Worm (Caenorhabditis elegans) whole organism, young adult: ENCODE results near the gene ubq-2.

Experiments used
- B0035.1 ChIP-seq: sonication (generic microtip); optimal IDR thresholded peaks from 2 replicates; lab custom pipeline; 2016; ENCODE audit warnings: missing genetic modification characterization, mild to moderate bottlenecking, missing compliant biosample characterization, missing genotype, missing genetic modification reagents
- B0336.3 ChIP-seq: fragments of 200-800 bp; sonication (Bioruptor generic); IDR thresholded peaks from 2 replicates; pipeline ENCODE4 v1.3.6; 2022; ENCODE audit warnings: missing genetic modification characterization, missing compliant biosample characterization
- F33H1.4 ChIP-seq: fragments of 200-800 bp; sonication (Bioruptor generic); IDR thresholded peaks from 2 replicates; pipeline ENCODE4 v1.3.6; 2022; ENCODE audit warnings: missing genetic modification reagents, missing genetic modification characterization, missing compliant biosample characterization
- F37B4.10 ChIP-seq: fragments of 200-800 bp; sonication (Bioruptor generic); IDR thresholded peaks from 2 replicates; pipeline ENCODE4 v1.3.6; 2022; ENCODE audit warnings: missing genetic modification characterization, missing compliant biosample characterization
- F57A8.1 ChIP-seq: fragments of 200-800 bp; sonication (Bioruptor generic); optimal IDR thresholded peaks from 2 replicates; lab custom pipeline; 2018; ENCODE audit warnings: mild to moderate bottlenecking, missing genetic modification characterization, moderate library complexity, missing compliant biosample characterization
- F57C9.4 ChIP-seq: sonication (generic microtip); optimal IDR thresholded peaks from 2 replicates; lab custom pipeline; 2017; ENCODE audit warnings: mild to moderate bottlenecking, missing genetic modification characterization, missing compliant biosample characterization
- attf-5 ChIP-seq: fragments of 200-800 bp; sonication (Bioruptor generic); optimal IDR thresholded peaks from 2 replicates; lab custom pipeline; 2018; ENCODE audit warnings: mild to moderate bottlenecking, missing genetic modification characterization, missing compliant biosample characterization
- ceh-27 ChIP-seq: fragments of 200-800 bp; sonication (Bioruptor generic); optimal IDR thresholded peaks from 2 replicates; lab custom pipeline; 2018; ENCODE audit warnings: mild to moderate bottlenecking, missing genetic modification characterization, moderate library complexity, missing compliant biosample characterization
- ceh-40 ChIP-seq: fragments of 200-800 bp; sonication (Bioruptor generic); IDR thresholded peaks from 2 replicates; pipeline ENCODE4 v1.3.6; 2022; ENCODE audit warnings: missing genetic modification characterization, missing compliant biosample characterization
- chd-7 ChIP-seq: sonication (generic microtip); optimal IDR thresholded peaks from 2 replicates; lab custom pipeline; 2016; ENCODE audit warnings: mild to moderate bottlenecking, missing genetic modification characterization, moderate library complexity, missing compliant biosample characterization
- dox-1 ChIP-seq: fragments of 200-800 bp; sonication (Bioruptor generic); IDR thresholded peaks from 2 replicates; pipeline ENCODE4 v1.3.6; 2022; ENCODE audit warnings: missing genetic modification reagents, missing genetic modification characterization, missing compliant biosample characterization
- dpff-1 ChIP-seq: sonication (generic microtip); optimal IDR thresholded peaks from 2 replicates; lab custom pipeline; 2017; ENCODE audit warnings: mild to moderate bottlenecking, missing genetic modification characterization, missing compliant biosample characterization
- egrh-3 ChIP-seq: fragments of 200-800 bp; sonication (Bioruptor generic); IDR thresholded peaks from 2 replicates; pipeline ENCODE4 v1.3.6; 2022; ENCODE audit warnings: missing genetic modification reagents, missing genetic modification characterization, missing compliant biosample characterization
- hmg-1.2 ChIP-seq: fragments of 200-800 bp; sonication (Bioruptor generic); IDR thresholded peaks from 2 replicates; pipeline ENCODE4 v1.3.6; 2022; ENCODE audit warnings: missing genetic modification reagents, missing genetic modification characterization, missing compliant biosample characterization
- hrde-1 ChIP-seq: sonication (generic microtip); optimal IDR thresholded peaks from 2 replicates; lab custom pipeline; 2016; ENCODE audit warnings: missing genetic modification characterization, mild to moderate bottlenecking, missing compliant biosample characterization, moderate library complexity, missing genotype, missing genetic modification reagents, borderline replicate concordance
- let-526 ChIP-seq: fragments of 200-800 bp; sonication (Bioruptor generic); IDR thresholded peaks from 2 replicates; pipeline ENCODE4 v1.3.6; 2022; ENCODE audit warnings: missing genetic modification reagents, missing genetic modification characterization, missing compliant biosample characterization
- lin-26 ChIP-seq: fragments of 200-800 bp; sonication (Bioruptor generic); IDR thresholded peaks from 2 replicates; pipeline ENCODE4 v1.3.6; 2022; ENCODE audit warnings: missing genetic modification reagents, missing genetic modification characterization, missing compliant biosample characterization
- nfya-2 ChIP-seq: fragments of 200-800 bp; sonication (Bioruptor generic); IDR thresholded peaks from 2 replicates; pipeline ENCODE4 v1.3.6; 2022; ENCODE audit warnings: missing genetic modification reagents, missing genetic modification characterization, missing compliant biosample characterization
- nhr-27 ChIP-seq: fragments of 200-800 bp; sonication (Bioruptor generic); optimal IDR thresholded peaks from 2 replicates; lab custom pipeline; 2018; ENCODE audit warnings: mild to moderate bottlenecking, missing genetic modification characterization, moderate library complexity, missing compliant biosample characterization
- pha-4 ChIP-seq: fragments of 150-350 bp; sonication (generic microtip); optimal IDR thresholded peaks from 2 replicates; lab custom pipeline; 2014; ENCODE audit warnings: missing biosample characterization, missing genetic modification reagents, missing genetic modification characterization
- rpc-1 ChIP-seq, 2 experiments: fragments of 150-350 bp in 1 of 2; sonication (generic microtip) in 1 of 2; optimal IDR thresholded peaks; 2 replicates each; lab custom pipeline; 2014 to 2018; ENCODE audit warnings: missing biosample characterization in 1 of 2, missing genetic modification characterization in 1 of 2, missing genetic modification reagents in 1 of 2, missing genotype in 1 of 2
- sptf-2 ChIP-seq: fragments of 200-800 bp; sonication (Bioruptor generic); optimal IDR thresholded peaks from 2 replicates; lab custom pipeline; 2018; ENCODE audit warnings: mild to moderate bottlenecking, missing genetic modification characterization, missing compliant biosample characterization
- tbx-9 ChIP-seq: sonication (generic microtip); optimal IDR thresholded peaks from 2 replicates; lab custom pipeline; 2016; ENCODE audit warnings: borderline replicate concordance, missing genetic modification characterization, inconsistent platforms, missing compliant biosample characterization
- unc-62 ChIP-seq: fragments of 150-350 bp; optimal IDR thresholded peaks from 2 replicates; lab custom pipeline; 2014; ENCODE audit warnings: missing biosample characterization, missing genetic modification reagents, missing genetic modification characterization
- zfh-2 ChIP-seq: fragments of 200-800 bp; sonication (Bioruptor generic); conservative IDR thresholded peaks from 2 replicates; pipeline ENCODE4 v1.3.6; 2022; ENCODE audit warnings: missing genetic modification reagents, missing genetic modification characterization, missing compliant biosample characterization

ubq-2 gene

ce11 chrIII:13005161-13005560 is 26.8 kb upstream of the ubq-2 start, which contains the start of gene snf-7:
TSS of gene snf-7 (plus strand) at chrIII:13005461.
- no peak for TF ChIP-seq ceh-40 (GFP tag; lab: Robert Waterston, UW)

- TF ChIP-seq tbx-9, result no peak
- no peak for TF ChIP-seq rpc-1 (optimal IDR thresholded peaks at IDR 0.05; lab: Kevin White, UChicago)
- TF ChIP-seq rpc-1 (tag; optimal IDR thresholded peaks at IDR 0.05; lab: Kevin White, UChicago), result no peak
- no peak for TF ChIP-seq F57A8.1 (GFP tag; lab: Kevin White, UChicago)
- no peak for TF ChIP-seq F57C9.4 (tag; lab: Kevin White, UChicago)
- 0 out of 2 replicates have a peak, but pooled peaks have one; percentile 26 for TF ChIP-seq lin-26
Measured at ce11 chrIII:13004316-13004715, 26.0 kb upstream of the ubq-2 start.

- TF ChIP-seq nhr-27 (tag; lab: Kevin White, UChicago) (no peak), ceh-27 (peak; percentile 46), dox-1 (GFP tag; lab: Robert Waterston, UW) (peak; percentile 17; the same call in 1 of the 2 replicates), hmg-1.2 (GFP tag; lab: Robert Waterston, UW) (peak; percentile 89), let-526 (GFP tag; lab: Robert Waterston, UW) (peak; percentile 53; the same call in 1 of the 2 replicates), attf-5 (peak; percentile 17), egrh-3 (no peak)
- TF ChIP-seq, all 124 proteins: peak for 5
Measured at ce11 chrIII:13002098-13002497, 23.8 kb upstream of the ubq-2 start, which contains the start of gene ZK1010.10. TSS of gene ZK1010.10 (plus strand) at chrIII:13002383.

ce11 chrIII:13000457-13000856 is 22.1 kb upstream of the ubq-2 start, which contains the start of gene ZK1010.8:
TSS of gene ZK1010.8 (minus strand) at chrIII:13000670.
- no peak for TF ChIP-seq B0035.1 (tag; lab: Kevin White, UChicago)
- no peak for TF ChIP-seq lin-26
- TF ChIP-seq, all 124 proteins: peak for 0

- 0 out of 2 replicates have a peak, but pooled peaks have one; percentile 62 for TF ChIP-seq F37B4.10 (GFP tag; lab: Robert Waterston, UW)
- TF ChIP-seq sptf-2, result no peak
- TF ChIP-seq zfh-2 (GFP tag; lab: Robert Waterston, UW), result peak; percentile 59
Measured at ce11 chrIII:12998252-12998651, 19.9 kb upstream of the ubq-2 start.

ce11 chrIII:12993607-12994006 is 15.3 kb upstream of the ubq-2 start, which contains the start of gene col-97:
TSS of gene col-97 (minus strand) at chrIII:12993707.
- TF ChIP-seq B0336.3 (GFP tag; lab: Robert Waterston, UW) (no peak), chd-7 (tag; lab: Kevin White, UChicago) (no peak)

ce11 chrIII:12993055-12993454 is 14.7 kb upstream of the ubq-2 start:
- peak; percentile 84; the same call in 1 of the 2 replicates for TF ChIP-seq egrh-3
- peak; percentile 82 for TF ChIP-seq zfh-2 (GFP tag; lab: Robert Waterston, UW)
- no peak for TF ChIP-seq nfya-2 (GFP tag; lab: Robert Waterston, UW)

- no peak for TF ChIP-seq F33H1.4 (GFP tag; lab: Robert Waterston, UW)
- no peak for TF ChIP-seq hrde-1
- TF ChIP-seq dpff-1, result no peak
- no peak for TF ChIP-seq unc-62
- TF ChIP-seq pha-4, result no peak
Measured at ce11 chrIII:12990997-12991396, 12.7 kb upstream of the ubq-2 start, which contains the start of gene ZK1010.12. TSS of gene ZK1010.12 (plus strand) at chrIII:12991297.
